Worm (Caenorhabditis elegans) whole organism, L4 larva: ENCODE measurements around the gene F21D9.11.

Experiments
- F10B5.3 ChIP-seq: sonication (generic microtip); optimal IDR thresholded peaks from 2 replicates; lab custom pipeline; 2016; ENCODE audit warnings: mild to moderate bottlenecking, missing genetic modification characterization, missing compliant biosample characterization
- F37D6.2 ChIP-seq: sonication (generic microtip); optimal IDR thresholded peaks from 2 replicates; lab custom pipeline; 2016; ENCODE audit warnings: mild to moderate bottlenecking, missing genetic modification characterization, missing compliant biosample characterization
- ZK337.2 ChIP-seq: fragments of 200-800 bp; sonication (Bioruptor generic); IDR thresholded peaks from 2 replicates; pipeline ENCODE4 v1.3.6; 2022; ENCODE audit warnings: missing genetic modification reagents, missing genetic modification characterization, missing compliant biosample characterization
- aha-1 ChIP-seq: fragments of 150-350 bp; peaks from one replicate; lab custom pipeline; 2014; ENCODE audit warnings: missing biosample characterization, missing genetic modification characterization
- ama-1 ChIP-seq: fragments of 150-350 bp; optimal IDR thresholded peaks from 2 replicates; lab custom pipeline; 2014; ENCODE audit warnings: inconsistent platforms, mixed read lengths
- arid-1 ChIP-seq: fragments of 200-800 bp; sonication (Bioruptor generic); conservative IDR thresholded peaks from 2 replicates; pipeline ENCODE4 v1.3.6; 2022; ENCODE audit warnings: missing genetic modification reagents, missing genetic modification characterization, missing compliant biosample characterization
- attf-4 ChIP-seq: sonication (generic microtip); optimal IDR thresholded peaks from 3 replicates; lab custom pipeline; 2017; ENCODE audit warnings: missing biosample characterization, missing genetic modification characterization
- ceh-32 ChIP-seq: sonication (generic microtip); optimal IDR thresholded peaks from 2 replicates; lab custom pipeline; 2016; ENCODE audit warnings: mild to moderate bottlenecking, missing genetic modification characterization, missing compliant biosample characterization; ENCODE audit not compliant: poor library complexity
- ceh-62 ChIP-seq: sonication (generic microtip); optimal IDR thresholded peaks from 2 replicates; lab custom pipeline; 2017; ENCODE audit warnings: missing biosample characterization, missing genetic modification characterization
- ceh-82 ChIP-seq: sonication (generic microtip); optimal IDR thresholded peaks from 2 replicates; lab custom pipeline; 2017; ENCODE audit warnings: missing biosample characterization, missing genetic modification characterization
- ces-1 ChIP-seq: fragments of 150-350 bp; sonication (generic microtip); optimal IDR thresholded peaks from 4 replicates; lab custom pipeline; 2014; ENCODE audit warnings: missing biosample characterization, missing genetic modification reagents, missing genetic modification characterization
- cey-2 ChIP-seq: sonication (generic microtip); optimal IDR thresholded peaks from 3 replicates; lab custom pipeline; 2017; ENCODE audit warnings: missing genetic modification characterization, mild to moderate bottlenecking, missing compliant biosample characterization, antibody characterized with exemption, borderline replicate concordance; ENCODE audit not compliant: insufficient read depth
- daf-12 ChIP-seq: fragments of 150-350 bp; optimal IDR thresholded peaks from 2 replicates; lab custom pipeline; 2014; ENCODE audit warnings: missing biosample characterization, missing genetic modification reagents, missing genetic modification characterization
- daf-19 ChIP-seq: fragments of 200-800 bp; sonication (Bioruptor generic); conservative IDR thresholded peaks from 2 replicates; pipeline ENCODE4 v1.3.6; 2022; ENCODE audit warnings: missing genetic modification characterization, missing compliant biosample characterization
- dpl-1 ChIP-seq: fragments of 150-350 bp; optimal IDR thresholded peaks from 2 replicates; lab custom pipeline; 2014; ENCODE audit warnings: missing biosample characterization, missing genetic modification reagents, missing genetic modification characterization
- duxl-1 ChIP-seq: sonication (generic microtip); optimal IDR thresholded peaks from 2 replicates; lab custom pipeline; 2016; ENCODE audit warnings: mild to moderate bottlenecking, missing genetic modification characterization, moderate library complexity, missing compliant biosample characterization; ENCODE audit not compliant: poor library complexity
- dve-1 ChIP-seq: sonication (generic microtip); optimal IDR thresholded peaks from 2 replicates; lab custom pipeline; 2017; ENCODE audit warnings: antibody characterized with exemption, mild to moderate bottlenecking, missing genetic modification characterization, missing compliant biosample characterization; ENCODE audit not compliant: insufficient read depth
- egl-43 ChIP-seq: fragments of 200-800 bp; sonication (Bioruptor generic); IDR thresholded peaks from 2 replicates; pipeline ENCODE4 v1.3.6; 2022; ENCODE audit warnings: missing genetic modification reagents, missing genetic modification characterization, missing compliant biosample characterization
- fkh-10 ChIP-seq: fragments of 150-350 bp; optimal IDR thresholded peaks from 2 replicates; lab custom pipeline; 2014; ENCODE audit warnings: missing biosample characterization, missing genetic modification reagents, missing genetic modification characterization
- hif-1 ChIP-seq, 2 experiments: sonication (generic microtip); optimal IDR thresholded peaks; 2 replicates each; lab custom pipeline; 2016 to 2017; ENCODE audit warnings: missing compliant biosample characterization in 2 of 2, missing genetic modification characterization in 2 of 2, missing genetic modification reagents in 2 of 2, missing genotype in 2 of 2, mild to moderate bottlenecking in 1 of 2
- hmg-1.1 ChIP-seq: fragments of 200-800 bp; sonication (Bioruptor generic); IDR thresholded peaks from 2 replicates; pipeline ENCODE4 v1.3.6; 2022; ENCODE audit warnings: missing genetic modification reagents, missing genetic modification characterization, missing compliant biosample characterization
- jun-1 ChIP-seq: fragments of 150-350 bp; optimal IDR thresholded peaks from 2 replicates; lab custom pipeline; 2014; ENCODE audit warnings: missing biosample characterization, missing genetic modification reagents, missing genetic modification characterization
- lim-7 ChIP-seq: fragments of 200-800 bp; sonication (Bioruptor generic); IDR thresholded peaks from 2 replicates; pipeline ENCODE4 v1.3.6; 2022; ENCODE audit warnings: missing genetic modification characterization, missing compliant biosample characterization
- lin-13 ChIP-seq: fragments of 150-350 bp; optimal IDR thresholded peaks from 2 replicates; lab custom pipeline; 2014; ENCODE audit warnings: missing biosample characterization, missing genetic modification reagents, missing genetic modification characterization
- lin-39 ChIP-seq: fragments of 150-350 bp; optimal IDR thresholded peaks from 2 replicates; lab custom pipeline; 2014; ENCODE audit warnings: missing biosample characterization, missing genetic modification reagents, missing genetic modification characterization
- lir-3 ChIP-seq: sonication (generic microtip); optimal IDR thresholded peaks from 2 replicates; lab custom pipeline; 2016; ENCODE audit warnings: mild to moderate bottlenecking, missing genetic modification characterization, missing compliant biosample characterization
- lsy-2 ChIP-seq, 2 experiments: fragments of 150-350 bp in 1 of 2; sonication (generic microtip) in 1 of 2; optimal IDR thresholded peaks; 2 replicates each; lab custom pipeline; 2014 to 2017; ENCODE audit warnings: missing biosample characterization in 2 of 2, missing genetic modification characterization in 2 of 2
- mxl-2 ChIP-seq: fragments of 200-800 bp; sonication (Bioruptor generic); conservative IDR thresholded peaks from 2 replicates; pipeline ENCODE4 v1.3.6; 2022; ENCODE audit warnings: missing genetic modification reagents, missing genetic modification characterization, missing compliant biosample characterization
- nhr-10 ChIP-seq: fragments of 150-350 bp; optimal IDR thresholded peaks from 2 replicates; lab custom pipeline; 2014; ENCODE audit warnings: missing biosample characterization, missing genetic modification characterization
- nhr-11 ChIP-seq: fragments of 150-350 bp; optimal IDR thresholded peaks from 2 replicates; lab custom pipeline; 2014; ENCODE audit warnings: missing biosample characterization, missing genetic modification characterization
- nhr-111 ChIP-seq: fragments of 200-800 bp; sonication (Bioruptor generic); optimal IDR thresholded peaks from 2 replicates; lab custom pipeline; 2018; ENCODE audit warnings: mild to moderate bottlenecking, missing genetic modification characterization, missing compliant biosample characterization
- nhr-42 ChIP-seq: fragments of 200-800 bp; sonication (Bioruptor generic); IDR thresholded peaks from 2 replicates; pipeline ENCODE4 v1.3.6; 2022; ENCODE audit warnings: missing genetic modification characterization, missing compliant biosample characterization
- skn-1 ChIP-seq: fragments of 150-350 bp; optimal IDR thresholded peaks from 2 replicates; lab custom pipeline; 2014; ENCODE audit warnings: missing biosample characterization, missing genetic modification characterization
- snpc-1.2 ChIP-seq: fragments of 200-800 bp; sonication (Bioruptor generic); IDR thresholded peaks from 2 replicates; pipeline ENCODE4 v1.3.6; 2022; ENCODE audit warnings: missing genetic modification reagents, missing genetic modification characterization, missing compliant biosample characterization
- tag-97 ChIP-seq: fragments of 200-800 bp; sonication (Bioruptor generic); IDR thresholded peaks from 2 replicates; pipeline ENCODE4 v1.3.6; 2022; ENCODE audit warnings: missing genetic modification characterization, missing compliant biosample characterization
- unc-39 ChIP-seq: sonication (generic microtip); optimal IDR thresholded peaks from 2 replicates; lab custom pipeline; 2017; ENCODE audit warnings: missing biosample characterization, missing genetic modification characterization
- vab-7 ChIP-seq: fragments of 200-800 bp; sonication (Bioruptor generic); IDR thresholded peaks from 2 replicates; pipeline ENCODE4 v1.3.6; 2022; ENCODE audit warnings: missing genetic modification reagents, missing genetic modification characterization, missing compliant biosample characterization
- zag-1 ChIP-seq: fragments of 150-350 bp; optimal IDR thresholded peaks from 2 replicates; lab custom pipeline; 2014; ENCODE audit warnings: missing biosample characterization, missing genetic modification characterization
- zip-11 ChIP-seq: fragments of 200-800 bp; sonication (Bioruptor generic); IDR thresholded peaks from 2 replicates; pipeline ENCODE4 v1.3.6; 2022; ENCODE audit warnings: missing genetic modification characterization, missing compliant biosample characterization
- zip-2 ChIP-seq: fragments of 150-350 bp; optimal IDR thresholded peaks from 2 replicates; lab custom pipeline; 2014; ENCODE audit warnings: missing biosample characterization, missing genetic modification characterization

Gene F21D9.11

DNA sequence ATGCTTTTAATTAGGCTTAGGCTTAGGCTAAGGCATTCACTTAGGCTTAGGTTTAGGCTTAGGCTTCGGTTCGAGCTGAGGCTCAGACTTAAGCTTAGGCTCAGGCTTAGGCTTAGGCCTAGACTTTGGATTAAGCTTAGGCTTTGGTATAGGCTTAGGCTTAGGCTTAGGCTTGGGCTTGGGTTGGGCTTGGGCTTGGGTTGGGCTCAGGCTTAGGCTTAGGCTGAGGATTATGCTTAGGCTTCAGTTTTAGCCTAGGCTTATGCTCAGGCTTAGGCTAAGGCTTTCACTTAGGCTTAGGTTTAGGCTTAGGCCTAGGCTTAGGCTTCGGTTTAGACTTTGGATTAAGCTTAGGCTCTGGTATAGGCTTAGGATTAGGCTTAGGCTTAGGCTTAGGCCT, 20.8 kb upstream of the F21D9.11 start:
- TF ChIP-seq aha-1 (tag; lab: Kevin White, UChicago): peak; percentile 2
- TF ChIP-seq daf-19 (GFP tag; lab: Robert Waterston, UW): no peak
- no peak for TF ChIP-seq dpl-1 (GFP tag; lab: Kevin White, UChicago)

DNA sequence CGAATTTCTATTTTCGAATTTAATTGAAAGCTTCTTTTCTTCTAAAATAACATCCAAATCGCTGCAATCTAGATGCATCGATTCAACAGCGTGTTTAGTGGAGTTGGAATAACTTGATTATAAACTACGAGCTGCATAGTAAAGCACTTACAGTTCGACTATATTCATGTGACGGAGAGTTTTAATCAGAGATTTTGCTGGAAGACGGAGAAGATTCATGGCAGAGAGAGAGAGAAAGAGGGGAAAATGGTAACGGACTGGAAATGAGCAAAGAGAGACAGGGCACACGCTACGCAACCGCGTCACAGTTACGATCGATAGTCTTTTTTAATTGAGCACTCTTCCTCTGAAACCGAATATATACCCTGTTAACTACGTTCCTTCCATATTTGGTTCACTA, 18.5 kb upstream of the F21D9.11 start, which contains the start of gene fbxb-116:
Gene fbxb-116, plus strand, starts transcription at position 301 of the 400 bp plus-strand sequence.
- no peak for TF ChIP-seq zip-2 (tag; lab: Kevin White, UChicago)
- no peak for TF ChIP-seq ZK337.2 (GFP tag; lab: Robert Waterston, UW)
- TF ChIP-seq hmg-1.1 (GFP tag; lab: Robert Waterston, UW): no peak
- TF ChIP-seq ceh-62 (tag; lab: Kevin White, UChicago): no peak
- no peak for TF ChIP-seq ama-1 (lab: Kevin White, UChicago)

DNA sequence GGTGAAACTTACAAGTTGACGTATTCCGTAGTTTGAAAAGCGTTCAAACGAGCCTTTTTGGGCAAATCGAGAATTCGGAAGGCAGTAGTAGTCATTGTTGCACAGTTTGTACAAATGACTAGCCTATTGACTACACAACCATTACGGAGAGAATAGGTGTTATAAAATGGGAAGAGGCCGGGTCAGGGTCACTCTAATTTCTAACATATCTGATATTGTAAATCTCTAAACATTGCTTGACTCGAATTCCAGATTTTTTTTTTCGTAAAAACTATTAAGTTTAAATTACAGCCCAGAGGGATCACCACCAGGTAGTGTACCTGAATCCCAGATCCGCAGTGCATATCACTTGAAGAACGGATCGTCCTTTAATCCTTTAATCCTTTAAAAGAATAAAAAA, 14.7 kb upstream of the F21D9.11 start, which contains the start of gene fbxb-2:
Gene fbxb-2, minus strand, starts transcription at position 101 of the 400 bp plus-strand sequence.
- no peak for TF ChIP-seq lim-7
- TF ChIP-seq fkh-10 (GFP tag; lab: Kevin White, UChicago): no peak
- TF ChIP-seq snpc-1.2: no peak
- TF ChIP-seq nhr-42 (GFP tag; lab: Robert Waterston, UW): no peak
- no peak for TF ChIP-seq hif-1 (tag; optimal IDR thresholded peaks at IDR 0.05; lab: Kevin White, UChicago)
- no peak for TF ChIP-seq F37D6.2 (tag; lab: Kevin White, UChicago)
- no peak for TF ChIP-seq jun-1 (tag; lab: Kevin White, UChicago)
- no peak for TF ChIP-seq nhr-111 (GFP tag; lab: Kevin White, UChicago)
- no peak for TF ChIP-seq ces-1 (GFP tag; lab: Kevin White, UChicago)
- no peak for TF ChIP-seq vab-7
- no peak for TF ChIP-seq cey-2
- no peak for TF ChIP-seq skn-1 (tag; lab: Kevin White, UChicago)
- TF ChIP-seq, all 104 proteins: peak for 0

ce11 chrV:19240129-19240528, 11.8 kb upstream of the F21D9.11 start, which contains the start of the genes fbxb-115 and fbxb-1:
Gene fbxb-115 (minus strand): TSS chrV:19240229.
Gene fbxb-1 (plus strand): TSS chrV:19240354.
- TF ChIP-seq egl-43 (GFP tag; lab: Robert Waterston, UW): no peak
- no peak for TF ChIP-seq arid-1 (GFP tag; lab: Robert Waterston, UW)
- TF ChIP-seq nhr-111 (GFP tag; lab: Kevin White, UChicago): no peak
- no peak for TF ChIP-seq nhr-11 (tag; lab: Kevin White, UChicago)
- no peak for TF ChIP-seq ceh-32 (tag; lab: Kevin White, UChicago)
- TF ChIP-seq ama-1 (lab: Kevin White, UChicago): no peak
- TF ChIP-seq attf-4 (tag; lab: Kevin White, UChicago): no peak
- TF ChIP-seq unc-39 (tag; lab: Kevin White, UChicago): no peak
- TF ChIP-seq daf-12: no peak
- no peak for TF ChIP-seq ceh-82 (tag; lab: Kevin White, UChicago)
- no peak for TF ChIP-seq lin-13 (GFP tag; lab: Kevin White, UChicago)
- TF ChIP-seq F10B5.3 (tag; lab: Kevin White, UChicago): no peak
- TF ChIP-seq tag-97 (GFP tag; lab: Robert Waterston, UW): no peak
- TF ChIP-seq nhr-10 (tag; lab: Kevin White, UChicago): no peak
- TF ChIP-seq lsy-2 (tag; optimal IDR thresholded peaks at IDR 0.05; lab: Kevin White, UChicago): no peak
- no peak for TF ChIP-seq daf-19 (GFP tag; lab: Robert Waterston, UW)

ce11 chrV:19250983-19251382, 961 bp upstream of the F21D9.11 start, which contains the start of gene str-81:
Gene str-81 (minus strand): TSS chrV:19251083.
- TF ChIP-seq egl-43 (GFP tag; lab: Robert Waterston, UW): no peak
- TF ChIP-seq lir-3 (tag; lab: Kevin White, UChicago): no peak
- TF ChIP-seq mxl-2: no peak
- TF ChIP-seq jun-1 (tag; lab: Kevin White, UChicago): no peak
- no peak for TF ChIP-seq daf-12
- TF ChIP-seq dve-1 (tag; lab: Kevin White, UChicago): no peak
- TF ChIP-seq duxl-1 (tag; lab: Kevin White, UChicago): no peak
- TF ChIP-seq zip-11 (GFP tag; lab: Robert Waterston, UW): no peak
- no peak for TF ChIP-seq vab-7
- no peak for TF ChIP-seq zag-1 (tag; lab: Kevin White, UChicago)
- no peak for TF ChIP-seq lin-39 (tag; lab: Kevin White, UChicago)
